Worm (Caenorhabditis elegans) whole organism, young adult: Measurements from ENCODE around the gene enu-3.5.

ENCODE experiments used
- B0336.3 ChIP-seq: fragments of 200-800 bp; sonication (Bioruptor generic); IDR thresholded peaks from 2 replicates; pipeline ENCODE4 v1.3.6; 2022; ENCODE audit warnings: missing genetic modification characterization, missing compliant biosample characterization
- C17E4.6 ChIP-seq: fragments of 200-800 bp; sonication (Bioruptor generic); IDR thresholded peaks from 2 replicates; pipeline ENCODE4 v1.3.6; 2022; ENCODE audit warnings: missing genetic modification reagents, missing genetic modification characterization, missing compliant biosample characterization
- F23B12.7 ChIP-seq: sonication (generic microtip); optimal IDR thresholded peaks from 2 replicates; lab custom pipeline; 2017; ENCODE audit warnings: missing genetic modification characterization, mild to moderate bottlenecking, missing compliant biosample characterization, antibody characterized with exemption, moderate library complexity; ENCODE audit not compliant: insufficient read depth
- F49E8.2 ChIP-seq: sonication (generic microtip); optimal IDR thresholded peaks from 3 replicates; lab custom pipeline; 2017; ENCODE audit warnings: missing genetic modification characterization, mild to moderate bottlenecking, missing compliant biosample characterization, antibody characterized with exemption, moderate library complexity; ENCODE audit not compliant: insufficient read depth
- K12H6.12 ChIP-seq: fragments of 200-800 bp; sonication (Bioruptor generic); optimal IDR thresholded peaks from 2 replicates; lab custom pipeline; 2018; ENCODE audit warnings: mild to moderate bottlenecking, missing genetic modification characterization, missing compliant biosample characterization
- T07F8.4 ChIP-seq: sonication (generic microtip); optimal IDR thresholded peaks from 2 replicates; lab custom pipeline; 2016; ENCODE audit warnings: mild to moderate bottlenecking, missing genetic modification characterization, moderate library complexity, missing compliant biosample characterization
- Y53F4B.3 ChIP-seq: fragments of 200-800 bp; sonication (Bioruptor generic); IDR thresholded peaks from 2 replicates; pipeline ENCODE4 v1.3.6; 2022; ENCODE audit warnings: missing genetic modification reagents, missing genetic modification characterization, missing compliant biosample characterization
- Y53G8AR.9 ChIP-seq: fragments of 200-800 bp; sonication (Bioruptor generic); conservative IDR thresholded peaks from 2 replicates; pipeline ENCODE4 v1.3.6; 2022; ENCODE audit warnings: missing genetic modification reagents, missing genetic modification characterization, missing compliant biosample characterization
- Y79H2A.3 ChIP-seq: fragments of 200-800 bp; sonication (Bioruptor generic); conservative IDR thresholded peaks from 2 replicates; pipeline ENCODE4 v1.3.6; 2022; ENCODE audit warnings: missing genetic modification reagents, missing genetic modification characterization, missing compliant biosample characterization
- ZK185.1 ChIP-seq: sonication (generic microtip); optimal IDR thresholded peaks from 2 replicates; lab custom pipeline; 2016; ENCODE audit warnings: mild to moderate bottlenecking, missing genetic modification characterization, missing compliant biosample characterization; ENCODE audit not compliant: poor library complexity, severe bottlenecking
- aptf-2 ChIP-seq: fragments of 200-800 bp; sonication (Bioruptor generic); conservative IDR thresholded peaks from 2 replicates; pipeline ENCODE4 v1.3.6; 2022; ENCODE audit warnings: missing genetic modification reagents, missing genetic modification characterization, missing compliant biosample characterization
- athp-1 ChIP-seq: sonication (generic microtip); optimal IDR thresholded peaks from 2 replicates; lab custom pipeline; 2017; ENCODE audit warnings: mild to moderate bottlenecking, missing genetic modification characterization, missing compliant biosample characterization
- attf-3 ChIP-seq: fragments of 200-800 bp; sonication (Bioruptor generic); conservative IDR thresholded peaks from 2 replicates; pipeline ENCODE4 v1.3.6; 2022; ENCODE audit warnings: missing genetic modification reagents, missing genetic modification characterization, missing compliant biosample characterization
- ceh-79 ChIP-seq: sonication (generic microtip); optimal IDR thresholded peaks from 2 replicates; lab custom pipeline; 2017; ENCODE audit warnings: mild to moderate bottlenecking, missing genetic modification characterization, missing compliant biosample characterization
- chd-7 ChIP-seq: sonication (generic microtip); optimal IDR thresholded peaks from 2 replicates; lab custom pipeline; 2016; ENCODE audit warnings: mild to moderate bottlenecking, missing genetic modification characterization, moderate library complexity, missing compliant biosample characterization
- dpl-1 ChIP-seq: fragments of 150-350 bp; optimal IDR thresholded peaks from 2 replicates; lab custom pipeline; 2014; ENCODE audit warnings: missing biosample characterization, missing genetic modification reagents, missing genetic modification characterization
- efl-1 ChIP-seq: fragments of 150-350 bp; optimal IDR thresholded peaks from 2 replicates; lab custom pipeline; 2014; ENCODE audit warnings: missing biosample characterization, missing genetic modification reagents, missing genetic modification characterization
- egl-44 ChIP-seq: fragments of 200-800 bp; sonication (Bioruptor generic); IDR thresholded peaks from 2 replicates; pipeline ENCODE4 v1.3.6; 2022; ENCODE audit warnings: missing genetic modification reagents, missing genetic modification characterization, missing compliant biosample characterization
- egrh-3 ChIP-seq: fragments of 200-800 bp; sonication (Bioruptor generic); IDR thresholded peaks from 2 replicates; pipeline ENCODE4 v1.3.6; 2022; ENCODE audit warnings: missing genetic modification reagents, missing genetic modification characterization, missing compliant biosample characterization
- ekl-4 ChIP-seq: fragments of 200-800 bp; sonication (Bioruptor generic); IDR thresholded peaks from 2 replicates; pipeline ENCODE4 v1.3.6; 2022; ENCODE audit warnings: missing genetic modification reagents, missing genetic modification characterization, missing compliant biosample characterization
- ets-4 ChIP-seq: fragments of 200-800 bp; sonication (Bioruptor generic); optimal IDR thresholded peaks from 2 replicates; lab custom pipeline; 2018; ENCODE audit warnings: mild to moderate bottlenecking, missing genetic modification characterization, missing compliant biosample characterization
- hlh-26 ChIP-seq: fragments of 200-800 bp; sonication (Bioruptor generic); conservative IDR thresholded peaks from 2 replicates; pipeline ENCODE4 v1.3.6; 2022; ENCODE audit warnings: missing genetic modification reagents, missing genetic modification characterization, missing compliant biosample characterization
- hmg-20 ChIP-seq: fragments of 200-800 bp; sonication (Bioruptor generic); IDR thresholded peaks from 2 replicates; pipeline ENCODE4 v1.3.6; 2022; ENCODE audit warnings: missing genetic modification reagents, missing genetic modification characterization, missing compliant biosample characterization
- hrde-1 ChIP-seq: sonication (generic microtip); optimal IDR thresholded peaks from 2 replicates; lab custom pipeline; 2016; ENCODE audit warnings: missing genetic modification characterization, mild to moderate bottlenecking, missing compliant biosample characterization, moderate library complexity, missing genotype, missing genetic modification reagents, borderline replicate concordance
- lin-40 ChIP-seq: sonication (generic microtip); optimal IDR thresholded peaks from 2 replicates; lab custom pipeline; 2016; ENCODE audit warnings: missing genetic modification characterization, mild to moderate bottlenecking, missing compliant biosample characterization, missing genotype, missing genetic modification reagents
- lin-54 ChIP-seq: fragments of 200-800 bp; sonication (Bioruptor generic); optimal IDR thresholded peaks from 2 replicates; lab custom pipeline; 2018; ENCODE audit warnings: mild to moderate bottlenecking, missing genetic modification characterization, missing compliant biosample characterization
- lir-1 ChIP-seq: fragments of 200-800 bp; sonication (Bioruptor generic); conservative IDR thresholded peaks from 2 replicates; pipeline ENCODE4 v1.3.6; 2022; ENCODE audit warnings: missing genetic modification reagents, missing genetic modification characterization, missing compliant biosample characterization
- lsl-1 ChIP-seq: fragments of 200-800 bp; sonication (Bioruptor generic); optimal IDR thresholded peaks from 2 replicates; lab custom pipeline; 2018; ENCODE audit warnings: mild to moderate bottlenecking, missing genetic modification characterization, moderate library complexity, missing compliant biosample characterization
- lsy-27 ChIP-seq: sonication (generic microtip); optimal IDR thresholded peaks from 2 replicates; lab custom pipeline; 2017; ENCODE audit warnings: missing genetic modification characterization, mild to moderate bottlenecking, missing compliant biosample characterization, antibody characterized with exemption, missing genotype, borderline replicate concordance; ENCODE audit not compliant: insufficient read depth
- madf-10 ChIP-seq: sonication (generic microtip); optimal IDR thresholded peaks from 2 replicates; lab custom pipeline; 2016; ENCODE audit warnings: mild to moderate bottlenecking, missing genetic modification characterization, missing compliant biosample characterization
- madf-3 ChIP-seq: fragments of 200-800 bp; sonication (Bioruptor generic); IDR thresholded peaks from 2 replicates; pipeline ENCODE4 v1.3.6; 2022; ENCODE audit warnings: missing genetic modification reagents, missing genetic modification characterization, missing compliant biosample characterization
- madf-6 ChIP-seq: fragments of 200-800 bp; sonication (Bioruptor generic); IDR thresholded peaks from 2 replicates; pipeline ENCODE4 v1.3.6; 2022; ENCODE audit warnings: missing genetic modification reagents, missing genetic modification characterization, missing compliant biosample characterization
- mcd-1 ChIP-seq: fragments of 200-800 bp; sonication (Bioruptor generic); IDR thresholded peaks from 2 replicates; pipeline ENCODE4 v1.3.6; 2022; ENCODE audit warnings: missing genetic modification reagents, missing genetic modification characterization, missing compliant biosample characterization
- mes-4 ChIP-seq: sonication (generic microtip); optimal IDR thresholded peaks from 2 replicates; lab custom pipeline; 2016; ENCODE audit warnings: missing genotype, missing genetic modification characterization, missing compliant biosample characterization
- mxl-1 ChIP-seq: sonication (generic microtip); optimal IDR thresholded peaks from 2 replicates; lab custom pipeline; 2016; ENCODE audit warnings: missing genetic modification characterization, missing compliant biosample characterization
- pbrm-1 ChIP-seq: fragments of 200-800 bp; sonication (Bioruptor generic); IDR thresholded peaks from 2 replicates; pipeline ENCODE4 v1.3.6; 2022; ENCODE audit warnings: missing genetic modification reagents, missing genetic modification characterization, missing compliant biosample characterization
- rcor-1 ChIP-seq: fragments of 200-800 bp; sonication (Bioruptor generic); IDR thresholded peaks from 2 replicates; pipeline ENCODE4 v1.3.6; 2022; ENCODE audit warnings: missing genetic modification reagents, missing genetic modification characterization, missing compliant biosample characterization
- rec-8 ChIP-seq, 2 experiments: sonication (generic microtip); optimal IDR thresholded peaks; 2 replicates each; lab custom pipeline; 2016; ENCODE audit warnings: mild to moderate bottlenecking in 2 of 2, missing genetic modification characterization in 2 of 2, missing genetic modification reagents in 2 of 2, missing genotype in 2 of 2, missing biosample characterization in 1 of 2, missing compliant biosample characterization in 1 of 2, moderate library complexity in 1 of 2
- sdz-38 ChIP-seq: sonication (generic microtip); optimal IDR thresholded peaks from 2 replicates; lab custom pipeline; 2016; ENCODE audit warnings: missing genotype, missing genetic modification characterization, missing compliant biosample characterization
- sea-2 ChIP-seq: fragments of 200-800 bp; sonication (Bioruptor generic); IDR thresholded peaks from 2 replicates; pipeline ENCODE4 v1.3.6; 2022; ENCODE audit warnings: missing genetic modification characterization, missing compliant biosample characterization
- snpc-4 ChIP-seq, 5 experiments: fragments of 150-350 bp in 1 of 5; sonication (generic microtip) in 4 of 5; optimal IDR thresholded peaks; 2 replicates each; lab custom pipeline; 2014 to 2018; ENCODE audit warnings: missing genetic modification characterization in 5 of 5, missing biosample characterization in 3 of 5, antibody characterized with exemption in 2 of 5, mild to moderate bottlenecking in 2 of 5, missing compliant biosample characterization in 2 of 5, missing genotype in 2 of 5, moderate library complexity in 2 of 5, missing genetic modification reagents in 1 of 5
- somi-1 ChIP-seq: fragments of 200-800 bp; sonication (Bioruptor generic); optimal IDR thresholded peaks from 2 replicates; lab custom pipeline; 2018; ENCODE audit warnings: mild to moderate bottlenecking, missing genetic modification characterization, missing compliant biosample characterization
- unc-130 ChIP-seq: sonication (generic microtip); optimal IDR thresholded peaks from 2 replicates; lab custom pipeline; 2016; ENCODE audit warnings: missing genetic modification reagents, missing genetic modification characterization, missing compliant biosample characterization
- ztf-25 ChIP-seq: fragments of 200-800 bp; sonication (Bioruptor generic); IDR thresholded peaks from 2 replicates; pipeline ENCODE4 v1.3.6; 2022; ENCODE audit warnings: missing genetic modification reagents, missing genetic modification characterization, missing compliant biosample characterization
- ztf-26 ChIP-seq: sonication (generic microtip); optimal IDR thresholded peaks from 2 replicates; lab custom pipeline; 2017; ENCODE audit warnings: missing genetic modification characterization, missing compliant biosample characterization
- ztf-6 ChIP-seq: fragments of 200-800 bp; sonication (Bioruptor generic); IDR thresholded peaks from 2 replicates; pipeline ENCODE4 v1.3.6; 2022; ENCODE audit warnings: missing genetic modification reagents, missing genetic modification characterization, missing compliant biosample characterization

The enu-3.5 gene

DNA sequence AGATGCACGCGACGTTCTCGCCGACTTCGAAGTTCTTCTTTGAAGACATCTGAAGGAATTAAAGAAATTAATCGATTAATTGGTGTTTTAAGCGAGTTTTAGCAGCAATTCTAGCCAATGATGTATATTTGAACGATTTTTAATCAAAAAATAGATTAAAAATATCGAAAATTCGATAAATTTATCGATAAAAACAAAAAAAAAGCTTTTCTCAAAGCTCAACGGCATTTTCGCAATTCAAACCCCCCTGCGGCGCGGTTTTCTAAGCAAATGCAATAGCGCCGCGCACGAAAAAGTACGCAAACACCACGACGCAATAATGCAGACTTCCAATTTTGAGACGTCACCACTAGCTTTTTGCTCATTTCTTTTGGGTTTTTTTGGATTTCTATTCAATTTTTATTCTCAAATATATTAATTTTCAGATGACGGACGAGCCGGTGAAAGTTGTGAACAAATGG is 3.4 kb upstream of the enu-3.5 start, which contains the start of the genes mrg-1 and spcs-2 (continued):
- TF ChIP-seq lsl-1 (GFP tag; lab: Kevin White, UChicago) (peak; percentile 75), B0336.3 (GFP tag; lab: Robert Waterston, UW) (peak; percentile 81), ceh-79 (tag; lab: Kevin White, UChicago) (no peak), hlh-26 (no peak), efl-1 (peak; percentile 74), Y79H2A.3 (GFP tag; lab: Robert Waterston, UW) (0 out of 2 replicates have a peak, but pooled peaks have one; percentile 34), Y53F4B.3 (GFP tag; lab: Robert Waterston, UW) (no peak), ekl-4 (GFP tag; lab: Robert Waterston, UW) (peak; percentile 76), attf-3 (GFP tag; lab: Robert Waterston, UW) (peak; percentile 59; the same call in 1 of the 2 replicates), egl-44 (peak; percentile 50; the same call in 1 of the 2 replicates), lin-54 (GFP tag; lab: Kevin White, UChicago) (peak; percentile 95), mcd-1 (peak; percentile 87), dpl-1 (peak; percentile 77), pbrm-1 (peak; percentile 91), aptf-2 (0 out of 2 replicates have a peak, but pooled peaks have one; percentile 55), athp-1 (tag; lab: Kevin White, UChicago) (peak; percentile 84), lin-40 (tag; lab: Kevin White, UChicago) (peak; percentile 88), K12H6.12 (tag; lab: Kevin White, UChicago) (peak; percentile 52), hrde-1 (peak; percentile 15), egrh-3 (GFP tag; lab: Robert Waterston, UW) (peak; percentile 60), ZK185.1 (tag; lab: Kevin White, UChicago) (peak; percentile 91), F49E8.2 (tag; lab: Kevin White, UChicago) (peak; percentile 89), mes-4 (no peak), ztf-25 (GFP tag; lab: Robert Waterston, UW) (0 out of 2 replicates have a peak, but pooled peaks have one; percentile 68), madf-10 (tag; lab: Kevin White, UChicago) (peak; percentile 68), snpc-4 (GFP tag; optimal IDR thresholded peaks at IDR 0.05; lab: Kevin White, UChicago) (peak; percentile 42), snpc-4 (tag; optimal IDR thresholded peaks at IDR 0.05; lab: Kevin White, UChicago) (peak in 3 of 4 experiments; percentile 57 to 72 (median 62)), F23B12.7 (tag; lab: Kevin White, UChicago) (peak; percentile 94), C17E4.6 (peak; percentile 82), somi-1 (GFP tag; lab: Kevin White, UChicago) (no peak), Y53G8AR.9 (GFP tag; lab: Robert Waterston, UW) (peak; percentile 90), madf-6 (GFP tag; lab: Robert Waterston, UW) (peak; percentile 84), mxl-1 (tag; lab: Kevin White, UChicago) (no peak), lir-1 (GFP tag; lab: Robert Waterston, UW) (no peak; the same call in 1 of the 2 replicates), unc-130 (GFP tag; lab: Kevin White, UChicago) (peak; percentile 60), ets-4 (GFP tag; lab: Kevin White, UChicago) (no peak), rec-8 (tag; optimal IDR thresholded peaks at IDR 0.05; lab: Kevin White, UChicago) (peak in 1 of 2 experiments; percentile 32), T07F8.4 (peak; percentile 50), rcor-1 (GFP tag; lab: Robert Waterston, UW) (peak; percentile 82), ztf-6 (0 out of 2 replicates have a peak, but pooled peaks have one; percentile 32), sea-2 (no peak), madf-3 (GFP tag; lab: Robert Waterston, UW) (peak; percentile 89), lsy-27 (tag; lab: Kevin White, UChicago) (peak; percentile 55), sdz-38 (tag; lab: Kevin White, UChicago) (no peak), chd-7 (no peak), hmg-20 (GFP tag; lab: Robert Waterston, UW) (0 out of 2 replicates have a peak, but pooled peaks have one; percentile 13), ztf-26 (tag; lab: Kevin White, UChicago) (peak; percentile 48)
